Worm (Caenorhabditis elegans) whole organism, midembryonic: ENCODE measurements around the gene Y37E11B.2.

ENCODE experiments used
- T22C8.4 ChIP-seq: fragments of 200-800 bp; sonication (Bioruptor generic); IDR thresholded peaks from 2 replicates; pipeline ENCODE4 v1.3.6; 2022; ENCODE audit warnings: missing genetic modification characterization, missing compliant biosample characterization
- cog-1 ChIP-seq: sonication (generic microtip); optimal IDR thresholded peaks from 2 replicates; lab custom pipeline; 2016; ENCODE audit warnings: missing genetic modification characterization, missing compliant biosample characterization
- flt-1 ChIP-seq: fragments of 200-800 bp; sonication (Bioruptor generic); IDR thresholded peaks from 2 replicates; pipeline ENCODE4 v1.3.6; 2022; ENCODE audit warnings: missing genetic modification characterization, missing compliant biosample characterization
- klf-2 ChIP-seq: fragments of 200-800 bp; sonication (Bioruptor generic); conservative IDR thresholded peaks from 2 replicates; pipeline ENCODE4 v1.3.6; 2022; ENCODE audit warnings: missing genetic modification reagents, missing genetic modification characterization, missing compliant biosample characterization
- med-1 ChIP-seq: sonication (generic microtip); optimal IDR thresholded peaks from 2 replicates; lab custom pipeline; 2017; ENCODE audit warnings: missing genetic modification characterization, mild to moderate bottlenecking, missing compliant biosample characterization, antibody characterized with exemption, missing genetic modification reagents; ENCODE audit not compliant: insufficient read depth
- ref-1 ChIP-seq: fragments of 200-800 bp; sonication (Bioruptor generic); conservative IDR thresholded peaks from 2 replicates; pipeline ENCODE4 v1.3.6; 2022; ENCODE audit warnings: missing genetic modification reagents, missing genetic modification characterization, missing compliant biosample characterization
- tab-1 ChIP-seq: fragments of 200-800 bp; sonication (Bioruptor generic); IDR thresholded peaks from 2 replicates; pipeline ENCODE4 v1.3.6; 2022; ENCODE audit warnings: missing genetic modification characterization, missing compliant biosample characterization
- ztf-23 ChIP-seq: fragments of 200-800 bp; sonication (Bioruptor generic); IDR thresholded peaks from 2 replicates; pipeline ENCODE4 v1.3.6; 2022; ENCODE audit warnings: missing genetic modification reagents, missing genetic modification characterization, missing compliant biosample characterization
- ztf-29 ChIP-seq: fragments of 200-800 bp; sonication (Bioruptor generic); IDR thresholded peaks from 2 replicates; pipeline ENCODE4 v1.3.6; 2022; ENCODE audit warnings: missing genetic modification reagents, missing genetic modification characterization, missing compliant biosample characterization

The Y37E11B.2 gene

ce11 chrIV:3613022-3613605, 34.9 kb downstream of the Y37E11B.2 start, which contains the start of gene ltah-1.2:
ltah-1.2 (minus strand) TSS chrIV:3613072.
- TF ChIP-seq T22C8.4 (GFP tag; lab: Robert Waterston, UW) (no peak), cog-1 (tag; lab: Kevin White, UChicago) (no peak), tab-1 (GFP tag; lab: Robert Waterston, UW) (no peak), ztf-23 (GFP tag; lab: Robert Waterston, UW) (no peak), med-1 (GFP tag; lab: Kevin White, UChicago) (no peak), klf-2 (GFP tag; lab: Robert Waterston, UW) (no peak), flt-1 (GFP tag; lab: Robert Waterston, UW) (no peak), ref-1 (GFP tag; lab: Robert Waterston, UW) (no peak), ztf-29 (GFP tag; lab: Robert Waterston, UW) (no peak)

ce11 chrIV:3618719-3619118, 40.5 kb downstream of the Y37E11B.2 start:
- TF ChIP-seq cog-1 (tag; lab: Kevin White, UChicago) (no peak), tab-1 (GFP tag; lab: Robert Waterston, UW) (no peak), ztf-29 (GFP tag; lab: Robert Waterston, UW) (no peak), ztf-23 (GFP tag; lab: Robert Waterston, UW) (no peak), klf-2 (GFP tag; lab: Robert Waterston, UW) (no peak), ref-1 (GFP tag; lab: Robert Waterston, UW) (no peak), T22C8.4 (GFP tag; lab: Robert Waterston, UW) (no peak), flt-1 (GFP tag; lab: Robert Waterston, UW) (no peak), med-1 (GFP tag; lab: Kevin White, UChicago) (no peak)

ce11 chrIV:3621805-3622355, 43.6 kb downstream of the Y37E11B.2 start:
- TF ChIP-seq T22C8.4 (GFP tag; lab: Robert Waterston, UW) (no peak), cog-1 (tag; lab: Kevin White, UChicago) (no peak), flt-1 (GFP tag; lab: Robert Waterston, UW) (no peak), ztf-29 (GFP tag; lab: Robert Waterston, UW) (no peak), ztf-23 (GFP tag; lab: Robert Waterston, UW) (no peak), tab-1 (GFP tag; lab: Robert Waterston, UW) (no peak), med-1 (GFP tag; lab: Kevin White, UChicago) (no peak)

- TF ChIP-seq flt-1 (GFP tag; lab: Robert Waterston, UW) = no peak
- no peak for TF ChIP-seq ztf-29 (GFP tag; lab: Robert Waterston, UW)
Observed at ce11 chrIV:3624597-3624996, 46.3 kb downstream of the Y37E11B.2 start, which contains the start of the genes cha-1 and unc-17. cha-1 (minus strand) TSS chrIV:3624697. unc-17 (minus strand) TSS chrIV:3624699.

ce11 chrIV:3626447-3626846, 48.2 kb downstream of the Y37E11B.2 start:
- TF ChIP-seq med-1 (GFP tag; lab: Kevin White, UChicago) (no peak), flt-1 (GFP tag; lab: Robert Waterston, UW) (no peak), cog-1 (tag; lab: Kevin White, UChicago) (no peak), ztf-23 (GFP tag; lab: Robert Waterston, UW) (no peak), tab-1 (GFP tag; lab: Robert Waterston, UW) (no peak), klf-2 (GFP tag; lab: Robert Waterston, UW) (no peak)
